Worm (Caenorhabditis elegans) whole organism, L1 larva: ENCODE data around the gene R05G6.5.

Source experiments
- C04F5.9 ChIP-seq: sonication (generic microtip); optimal IDR thresholded peaks from 2 replicates; lab custom pipeline; 2016; ENCODE audit warnings: missing genetic modification characterization, missing compliant biosample characterization
- F16B12.6 ChIP-seq: fragments of 150-350 bp; optimal IDR thresholded peaks from 2 replicates; lab custom pipeline; 2014; ENCODE audit warnings: missing biosample characterization, missing genetic modification characterization
- alr-1 ChIP-seq: fragments of 200-800 bp; sonication (Bioruptor generic); optimal IDR thresholded peaks from 2 replicates; lab custom pipeline; 2018; ENCODE audit warnings: borderline replicate concordance, mild to moderate bottlenecking, missing genetic modification characterization, missing compliant biosample characterization
- ceh-8 ChIP-seq: fragments of 200-800 bp; sonication (Bioruptor generic); optimal IDR thresholded peaks from 2 replicates; lab custom pipeline; 2018; ENCODE audit warnings: mild to moderate bottlenecking, missing genetic modification characterization, moderate library complexity, missing compliant biosample characterization
- ceh-90 ChIP-seq: sonication (generic microtip); optimal IDR thresholded peaks from 2 replicates; lab custom pipeline; 2016; ENCODE audit warnings: missing genetic modification characterization, missing compliant biosample characterization
- ces-1 ChIP-seq: fragments of 150-350 bp; optimal IDR thresholded peaks from 2 replicates; lab custom pipeline; 2014; ENCODE audit warnings: missing biosample characterization, missing genetic modification reagents, missing genetic modification characterization
- dsc-1 ChIP-seq: sonication (generic microtip); optimal IDR thresholded peaks from 2 replicates; lab custom pipeline; 2016; ENCODE audit warnings: mild to moderate bottlenecking, missing genetic modification characterization, missing compliant biosample characterization
- efl-1 ChIP-seq, 4 experiments: fragments of 150-350 bp; optimal IDR thresholded peaks in 3 of 4; peaks in 1 of 4; 1 replicate in 1 of 4; 2 replicates in 3 of 4; lab custom pipeline; 2014; ENCODE audit warnings: missing biosample characterization in 2 of 4, missing genetic modification characterization in 2 of 4, missing genetic modification reagents in 2 of 4
- efl-3 ChIP-seq: fragments of 200-800 bp; sonication (Bioruptor generic); optimal IDR thresholded peaks from 2 replicates; lab custom pipeline; 2018; ENCODE audit warnings: mild to moderate bottlenecking, missing genetic modification characterization, missing compliant biosample characterization
- egl-13 ChIP-seq: sonication (generic microtip); optimal IDR thresholded peaks from 2 replicates; lab custom pipeline; 2016; ENCODE audit warnings: missing genotype, missing genetic modification reagents, missing genetic modification characterization, missing compliant biosample characterization
- elt-2 ChIP-seq: sonication (generic microtip); optimal IDR thresholded peaks from 2 replicates; lab custom pipeline; 2016; ENCODE audit warnings: missing genetic modification characterization, mild to moderate bottlenecking, inconsistent platforms, missing compliant biosample characterization, missing genetic modification reagents
- elt-3 ChIP-seq, 6 experiments: fragments of 150-350 bp in 1 of 6; sonication (generic microtip); optimal IDR thresholded peaks; 2 replicates each; lab custom pipeline; 2017 to 2018; ENCODE audit warnings: missing biosample characterization in 6 of 6, missing genetic modification characterization in 6 of 6, inconsistent platforms in 1 of 6
- grh-1 ChIP-seq: fragments of 200-800 bp; sonication (Bioruptor generic); IDR thresholded peaks from 2 replicates; pipeline ENCODE4 v1.3.6; 2022; ENCODE audit warnings: missing genetic modification reagents, missing genetic modification characterization, missing compliant biosample characterization
- hlh-4 ChIP-seq: sonication (generic microtip); optimal IDR thresholded peaks from 2 replicates; lab custom pipeline; 2016; ENCODE audit warnings: mild to moderate bottlenecking, missing genetic modification characterization, missing compliant biosample characterization
- isw-1 ChIP-seq: fragments of 200-800 bp; sonication (Bioruptor generic); IDR thresholded peaks from 2 replicates; pipeline ENCODE4 v1.3.6; 2022; ENCODE audit warnings: missing genetic modification characterization, missing compliant biosample characterization
- lin-14 ChIP-seq: fragments of 200-800 bp; sonication (Bioruptor generic); optimal IDR thresholded peaks from 2 replicates; lab custom pipeline; 2018; ENCODE audit warnings: mild to moderate bottlenecking, missing genetic modification characterization, moderate library complexity, missing compliant biosample characterization
- lin-35 ChIP-seq, 2 experiments: fragments of 150-350 bp; optimal IDR thresholded peaks; 2 replicates each; lab custom pipeline; 2014; ENCODE audit warnings: missing biosample characterization in 2 of 2, missing genetic modification characterization in 2 of 2, missing genetic modification reagents in 2 of 2
- lin-39 ChIP-seq: fragments of 150-350 bp; optimal IDR thresholded peaks from 2 replicates; lab custom pipeline; 2014; ENCODE audit warnings: missing biosample characterization, missing genetic modification reagents, missing genetic modification characterization
- lsy-2 ChIP-seq, 2 experiments: fragments of 150-350 bp; optimal IDR thresholded peaks; 2 replicates each; lab custom pipeline; 2014; ENCODE audit warnings: missing biosample characterization in 2 of 2, missing genetic modification characterization in 2 of 2
- mdl-1 ChIP-seq, 2 experiments: fragments of 150-350 bp; optimal IDR thresholded peaks; 2 replicates each; lab custom pipeline; 2014 to 2017; ENCODE audit warnings: missing biosample characterization in 2 of 2, missing genetic modification characterization in 2 of 2, inconsistent platforms in 1 of 2
- mep-1 ChIP-seq: fragments of 150-350 bp; optimal IDR thresholded peaks from 2 replicates; lab custom pipeline; 2014; ENCODE audit warnings: missing biosample characterization, missing genetic modification characterization
- nhr-19 ChIP-seq: fragments of 200-800 bp; sonication (Bioruptor generic); conservative IDR thresholded peaks from 2 replicates; pipeline ENCODE4 v1.3.6; 2022; ENCODE audit warnings: missing genetic modification characterization, missing compliant biosample characterization
- nhr-20 ChIP-seq: sonication (generic microtip); optimal IDR thresholded peaks from 2 replicates; lab custom pipeline; 2016; ENCODE audit warnings: mild to moderate bottlenecking, missing genetic modification characterization, missing compliant biosample characterization
- nhr-71 ChIP-seq: sonication (generic microtip); optimal IDR thresholded peaks from 2 replicates; lab custom pipeline; 2016; ENCODE audit warnings: mild to moderate bottlenecking, missing genetic modification characterization, moderate library complexity, missing compliant biosample characterization
- nhr-76 ChIP-seq: sonication (generic microtip); optimal IDR thresholded peaks from 2 replicates; lab custom pipeline; 2017; ENCODE audit warnings: missing biosample characterization, missing genetic modification characterization
- nhr-77 ChIP-seq: fragments of 150-350 bp; optimal IDR thresholded peaks from 2 replicates; lab custom pipeline; 2014; ENCODE audit warnings: missing biosample characterization, missing genetic modification characterization
- nhr-85 ChIP-seq: sonication (generic microtip); peaks from one replicate; lab custom pipeline; 2016; ENCODE audit warnings: missing genetic modification characterization, inconsistent platforms, missing compliant biosample characterization
- pag-3 ChIP-seq: sonication (generic microtip); optimal IDR thresholded peaks from 2 replicates; lab custom pipeline; 2017; ENCODE audit warnings: missing genetic modification characterization, mild to moderate bottlenecking, missing compliant biosample characterization, antibody characterized with exemption, borderline replicate concordance; ENCODE audit not compliant: insufficient read depth
- snpc-4 ChIP-seq: fragments of 150-350 bp; optimal IDR thresholded peaks from 2 replicates; lab custom pipeline; 2014; ENCODE audit warnings: missing biosample characterization, missing genetic modification characterization
- snu-23 ChIP-seq: sonication (generic microtip); optimal IDR thresholded peaks from 2 replicates; lab custom pipeline; 2016; ENCODE audit warnings: missing genetic modification characterization, missing compliant biosample characterization
- swsn-7 ChIP-seq: sonication (generic microtip); optimal IDR thresholded peaks from 2 replicates; lab custom pipeline; 2016; ENCODE audit warnings: missing genetic modification characterization, missing compliant biosample characterization
- tbx-2 ChIP-seq: sonication (generic microtip); optimal IDR thresholded peaks from 2 replicates; lab custom pipeline; 2016; ENCODE audit warnings: missing genetic modification characterization, missing compliant biosample characterization
- unc-98 ChIP-seq: fragments of 200-800 bp; sonication (Bioruptor generic); IDR thresholded peaks from 2 replicates; pipeline ENCODE4 v1.3.6; 2022; ENCODE audit warnings: missing genetic modification characterization, missing compliant biosample characterization
- ztf-11 ChIP-seq, 2 experiments: sonication (generic microtip); optimal IDR thresholded peaks; 2 replicates each; lab custom pipeline; 2016 to 2017; ENCODE audit warnings: missing genetic modification characterization in 2 of 2, missing biosample characterization in 1 of 2, missing compliant biosample characterization in 1 of 2
- ztf-4 ChIP-seq: fragments of 150-350 bp; optimal IDR thresholded peaks from 2 replicates; lab custom pipeline; 2014; ENCODE audit warnings: missing biosample characterization, missing genetic modification characterization

R05G6.5 gene

ce11 chrIV:7512617-7513233, 4.6 kb downstream of the R05G6.5 start, which contains the start of the genes plc-4 and R05G6.4 (continued):
- TF ChIP-seq dsc-1 (tag; lab: Kevin White, UChicago) (peak; percentile 20), nhr-77 (tag; lab: Kevin White, UChicago) (peak; percentile 16)

- TF ChIP-seq tbx-2 (tag; lab: Kevin White, UChicago): no peak
- TF ChIP-seq nhr-71 (tag; lab: Kevin White, UChicago): no peak
- TF ChIP-seq, all 84 proteins: peak for 0
These were observed 8.0 kb downstream of the R05G6.5 start, which contains the start of the genes R05G6.9 and R05G6.3 for ce11 chrIV:7516167-7516566. Gene R05G6.9 (minus strand): TSS chrIV:7516267. Gene R05G6.3 (plus strand): TSS chrIV:7516552.

DNA sequence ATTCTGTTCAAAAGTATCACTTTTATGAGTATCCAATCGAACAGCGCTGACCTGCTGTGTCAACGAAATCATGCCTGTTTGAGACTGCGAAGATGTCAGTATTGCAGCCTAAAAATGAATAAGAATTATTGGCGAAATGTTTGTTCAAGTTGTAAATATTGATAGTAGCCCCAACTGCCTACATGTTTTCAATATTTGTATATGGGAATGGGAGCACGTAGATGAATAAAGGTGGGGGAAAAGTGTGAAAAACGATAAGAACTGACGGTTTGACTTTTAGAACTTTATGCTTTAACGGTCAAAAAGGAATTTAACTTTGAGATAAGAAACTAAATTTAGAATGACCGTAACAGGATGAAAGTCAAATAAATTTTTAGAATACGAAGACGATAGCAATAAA, 12.1 kb downstream of the R05G6.5 start:
- TF ChIP-seq nhr-76 (tag; lab: Kevin White, UChicago) (no peak), C04F5.9 (tag; lab: Kevin White, UChicago) (no peak), alr-1 (tag; lab: Kevin White, UChicago) (no peak), efl-1 (optimal IDR thresholded peaks at IDR 0.05; lab: Kevin White, UChicago) (no peak), efl-1 (GFP tag; optimal IDR thresholded peaks at IDR 0.05 in 1 of 2; lab: Kevin White, UChicago) (peak in 1 of 2 experiments; percentile 68), ztf-11 (tag; optimal IDR thresholded peaks at IDR 0.05; lab: Kevin White, UChicago) (no peak), grh-1 (GFP tag; lab: Robert Waterston, UW) (no peak), F16B12.6 (no peak), nhr-77 (tag; lab: Kevin White, UChicago) (no peak), unc-98 (no peak), ztf-4 (tag; lab: Kevin White, UChicago) (no peak), efl-3 (GFP tag; lab: Kevin White, UChicago) (no peak), lin-35 (GFP tag; optimal IDR thresholded peaks at IDR 0.05; lab: Kevin White, UChicago) (peak in 1 of 2 experiments; percentile 2)
- TF ChIP-seq, all 84 proteins: peak for 2

- TF ChIP-seq elt-2: peak; percentile 72
- TF ChIP-seq egl-13 (tag; lab: Kevin White, UChicago): no peak
- peak in 1 of 2 experiments; percentile 16 for TF ChIP-seq lin-35 (GFP tag; optimal IDR thresholded peaks at IDR 0.05; lab: Kevin White, UChicago)
- no peak for TF ChIP-seq elt-3 (tag; optimal IDR thresholded peaks at IDR 0.05; lab: Kevin White, UChicago)
- TF ChIP-seq, all 84 proteins: peak for 2
These were observed 12.7 kb downstream of the R05G6.5 start for ce11 chrIV:7520841-7521240.

- TF ChIP-seq lin-14: peak; percentile 28
- peak; percentile 29 for TF ChIP-seq nhr-85 (tag; lab: Kevin White, UChicago)
- TF ChIP-seq lin-39 (tag; lab: Kevin White, UChicago): no peak
These were observed 13.4 kb downstream of the R05G6.5 start for ce11 chrIV:7521591-7521990.

ce11 chrIV:7523744-7524143, 15.6 kb downstream of the R05G6.5 start:
- TF ChIP-seq lin-14 (peak; percentile 43), ces-1 (GFP tag; lab: Kevin White, UChicago) (no peak)
- TF ChIP-seq, all 84 proteins: peak for 1

DNA sequence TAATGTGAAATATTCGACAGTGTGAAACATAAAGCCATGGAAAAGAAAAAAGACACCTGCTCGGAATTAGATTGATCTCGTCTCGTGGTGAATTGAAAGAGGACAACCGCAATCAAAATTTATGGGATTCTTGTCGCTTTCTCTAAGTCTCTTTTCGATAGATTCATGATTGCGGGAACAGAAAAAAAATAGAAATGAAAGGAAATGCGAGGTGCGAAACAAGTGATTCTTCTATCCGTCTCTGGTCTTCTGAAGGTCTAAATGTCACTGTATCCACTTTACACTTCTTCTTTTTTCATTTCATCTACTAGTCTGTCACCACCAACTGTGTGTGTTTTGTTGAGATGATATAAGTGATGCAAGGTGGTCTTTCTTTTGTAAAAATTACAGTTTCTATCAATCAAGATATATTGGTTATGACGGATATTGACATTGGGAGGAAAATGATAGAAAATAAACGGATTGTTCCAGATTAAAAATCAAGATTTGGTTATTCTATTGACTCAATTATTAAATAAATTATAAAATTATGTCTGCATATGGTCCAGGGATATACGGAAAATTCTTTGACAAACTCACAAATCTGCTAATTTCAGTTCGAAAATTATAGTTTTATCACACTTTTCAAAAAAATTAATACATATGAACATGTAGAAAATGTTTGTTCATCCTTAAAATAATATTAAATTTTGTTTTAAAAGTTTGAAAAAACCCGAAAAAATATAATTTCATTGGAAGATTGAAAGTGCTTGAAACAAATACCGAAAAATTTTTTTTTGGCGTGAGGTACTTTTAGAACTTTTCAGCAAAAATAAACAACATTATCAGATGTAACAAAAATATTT, 22.3 kb downstream of the R05G6.5 start:
- no peak for TF ChIP-seq snpc-4
- peak; percentile 26 for TF ChIP-seq mep-1 (tag; lab: Kevin White, UChicago)
- no peak for TF ChIP-seq ces-1 (GFP tag; lab: Kevin White, UChicago)
- no peak for TF ChIP-seq ceh-90 (tag; lab: Kevin White, UChicago)
- no peak for TF ChIP-seq isw-1 (GFP tag; lab: Robert Waterston, UW)
- peak in 3 of 6 experiments; percentile 2 to 59 (median 12) for TF ChIP-seq elt-3 (tag; optimal IDR thresholded peaks at IDR 0.05; lab: Kevin White, UChicago)
- TF ChIP-seq snu-23 (GFP tag; lab: Kevin White, UChicago): peak; percentile 56
- no peak for TF ChIP-seq nhr-19 (GFP tag; lab: Robert Waterston, UW)
- TF ChIP-seq lsy-2 (tag; optimal IDR thresholded peaks at IDR 0.05; lab: Kevin White, UChicago): peak in 1 of 2 experiments; percentile 44
- no peak for TF ChIP-seq hlh-4 (tag; lab: Kevin White, UChicago)
- no peak for TF ChIP-seq pag-3 (tag; lab: Kevin White, UChicago)
- TF ChIP-seq nhr-85 (tag; lab: Kevin White, UChicago): peak; percentile 87
- peak; percentile 30 for TF ChIP-seq nhr-20 (tag; lab: Kevin White, UChicago)
- TF ChIP-seq nhr-71 (tag; lab: Kevin White, UChicago): peak; percentile 34
- peak; percentile 79 for TF ChIP-seq lin-14
- peak; percentile 40 for TF ChIP-seq dsc-1 (tag; lab: Kevin White, UChicago)
- TF ChIP-seq swsn-7 (tag; lab: Kevin White, UChicago): no peak
- peak in 1 of 2 experiments; percentile 4 for TF ChIP-seq mdl-1 (tag; optimal IDR thresholded peaks at IDR 0.05; lab: Kevin White, UChicago)
- TF ChIP-seq efl-1 (optimal IDR thresholded peaks at IDR 0.05; lab: Kevin White, UChicago): no peak
- peak in 1 of 2 experiments; percentile 1 for TF ChIP-seq efl-1 (GFP tag; optimal IDR thresholded peaks at IDR 0.05 in 1 of 2; lab: Kevin White, UChicago)
- TF ChIP-seq ceh-8 (GFP tag; lab: Kevin White, UChicago): no peak
